Worm (Caenorhabditis elegans) whole organism, L4 larva: ENCODE results near the gene pan-1.

Experiments
- R02D3.7 ChIP-seq: fragments of 150-350 bp; sonication (generic microtip); optimal IDR thresholded peaks from 3 replicates; lab custom pipeline; 2014; ENCODE audit warnings: missing biosample characterization, missing genetic modification characterization
- lin-1 ChIP-seq: fragments of 200-800 bp; sonication (Bioruptor generic); IDR thresholded peaks from 2 replicates; pipeline ENCODE4 v1.3.6; 2022; ENCODE audit warnings: missing genetic modification reagents, missing genetic modification characterization, missing compliant biosample characterization
- nhr-25 ChIP-seq: sonication (generic microtip); optimal IDR thresholded peaks from 2 replicates; lab custom pipeline; 2017; ENCODE audit warnings: missing genetic modification characterization, mild to moderate bottlenecking, missing compliant biosample characterization, antibody characterized with exemption, moderate library complexity, borderline replicate concordance; ENCODE audit not compliant: insufficient read depth
- nhr-77 ChIP-seq: fragments of 150-350 bp; optimal IDR thresholded peaks from 2 replicates; lab custom pipeline; 2014; ENCODE audit warnings: missing biosample characterization, missing genetic modification characterization
- unc-39 ChIP-seq: sonication (generic microtip); optimal IDR thresholded peaks from 2 replicates; lab custom pipeline; 2017; ENCODE audit warnings: missing biosample characterization, missing genetic modification characterization
- unc-62 ChIP-seq, 3 experiments: fragments of 150-350 bp in 1 of 3; sonication (generic microtip); optimal IDR thresholded peaks in 2 of 3; peaks in 1 of 3; 1 replicate in 1 of 3; 2 replicates in 2 of 3; lab custom pipeline; 2014 to 2017; ENCODE audit warnings: missing biosample characterization in 3 of 3, missing genetic modification characterization in 3 of 3, missing genetic modification reagents in 3 of 3, missing genotype in 1 of 3
- ztf-7 ChIP-seq: fragments of 150-350 bp; optimal IDR thresholded peaks from 2 replicates; lab custom pipeline; 2014; ENCODE audit warnings: missing biosample characterization, missing genetic modification characterization

ce11 chrIII:4568455-4568854 lies 5.9 kb downstream of the pan-1 start, which contains the start of gene idhg-1:
- TF ChIP-seq lin-1 (GFP tag; lab: Robert Waterston, UW) (0 out of 2 replicates have a peak, but pooled peaks have one; percentile 48), unc-62 (GFP tag; optimal IDR thresholded peaks at IDR 0.05 in 1 of 2; lab: Kevin White, UChicago) (peak in 1 of 2 experiments; percentile 44), unc-62 (tag; optimal IDR thresholded peaks at IDR 0.05; lab: Kevin White, UChicago) (no peak), nhr-25 (no peak), ztf-7 (tag; lab: Kevin White, UChicago) (peak; percentile 8), R02D3.7 (tag; lab: Kevin White, UChicago) (no peak), unc-39 (no peak), nhr-77 (tag; lab: Kevin White, UChicago) (peak; percentile 4)
